Worm (Caenorhabditis elegans) whole organism, mixed stage, embryonic: ENCODE results near the gene col-150.

Source experiments
- M03D4.4 ChIP-seq: sonication (generic microtip); optimal IDR thresholded peaks from 2 replicates; lab custom pipeline; 2017; ENCODE audit warnings: mild to moderate bottlenecking, missing genetic modification characterization, missing compliant biosample characterization
- bed-3 ChIP-seq: fragments of 200-800 bp; sonication (Bioruptor generic); optimal IDR thresholded peaks from 3 replicates; lab custom pipeline; 2018; ENCODE audit warnings: mild to moderate bottlenecking, missing genetic modification characterization, moderate library complexity, missing compliant biosample characterization
- blmp-1 ChIP-seq: fragments of 150-350 bp; optimal IDR thresholded peaks from 2 replicates; lab custom pipeline; 2014; ENCODE audit warnings: missing biosample characterization, missing genetic modification characterization
- ceh-39 ChIP-seq: fragments of 150-350 bp; optimal IDR thresholded peaks from 2 replicates; lab custom pipeline; 2014; ENCODE audit warnings: missing biosample characterization, missing genetic modification characterization
- ceh-43 ChIP-seq: fragments of 200-800 bp; sonication (Bioruptor generic); optimal IDR thresholded peaks from 2 replicates; lab custom pipeline; 2018; ENCODE audit warnings: mild to moderate bottlenecking, missing genetic modification characterization, moderate library complexity, missing compliant biosample characterization
- ces-1 ChIP-seq: fragments of 150-350 bp; optimal IDR thresholded peaks from 2 replicates; lab custom pipeline; 2014; ENCODE audit warnings: missing biosample characterization, missing genetic modification reagents, missing genetic modification characterization
- cnd-1 ChIP-seq: fragments of 200-800 bp; sonication (Bioruptor generic); optimal IDR thresholded peaks from 2 replicates; lab custom pipeline; 2018; ENCODE audit warnings: mild to moderate bottlenecking, missing genetic modification characterization, missing compliant biosample characterization
- drap-1 ChIP-seq: fragments of 200-800 bp; sonication (Bioruptor generic); optimal IDR thresholded peaks from 3 replicates; lab custom pipeline; 2018; ENCODE audit warnings: mild to moderate bottlenecking, missing genetic modification characterization, missing compliant biosample characterization
- elt-1 ChIP-seq: sonication (generic microtip); optimal IDR thresholded peaks from 2 replicates; lab custom pipeline; 2017; ENCODE audit warnings: missing genetic modification characterization, mild to moderate bottlenecking, missing compliant biosample characterization, antibody characterized with exemption, moderate library complexity, borderline replicate concordance; ENCODE audit not compliant: insufficient read depth
- elt-3 ChIP-seq: fragments of 150-350 bp; optimal IDR thresholded peaks from 2 replicates; lab custom pipeline; 2014; ENCODE audit warnings: missing biosample characterization, missing genetic modification characterization
- ham-2 ChIP-seq: fragments of 200-800 bp; sonication (Bioruptor generic); optimal IDR thresholded peaks from 2 replicates; lab custom pipeline; 2018; ENCODE audit warnings: mild to moderate bottlenecking, missing genetic modification characterization, missing compliant biosample characterization
- hlh-1 ChIP-seq: fragments of 150-350 bp; optimal IDR thresholded peaks from 2 replicates; lab custom pipeline; 2014; ENCODE audit warnings: missing biosample characterization, missing genetic modification reagents, missing genetic modification characterization
- lin-13 ChIP-seq: fragments of 150-350 bp; optimal IDR thresholded peaks from 2 replicates; lab custom pipeline; 2014; ENCODE audit warnings: missing biosample characterization, missing genetic modification characterization
- lin-32 ChIP-seq: fragments of 200-800 bp; sonication (Bioruptor generic); optimal IDR thresholded peaks from 2 replicates; lab custom pipeline; 2018; ENCODE audit warnings: mild to moderate bottlenecking, missing genetic modification characterization, missing compliant biosample characterization
- mab-5 ChIP-seq: fragments of 150-350 bp; optimal IDR thresholded peaks from 2 replicates; lab custom pipeline; 2014; ENCODE audit warnings: missing biosample characterization, missing genetic modification characterization
- mep-1 ChIP-seq: fragments of 150-350 bp; optimal IDR thresholded peaks from 2 replicates; lab custom pipeline; 2017; ENCODE audit warnings: missing biosample characterization, missing genetic modification reagents, missing genetic modification characterization, inconsistent platforms
- mls-2 ChIP-seq: sonication (generic microtip); optimal IDR thresholded peaks from 2 replicates; lab custom pipeline; 2016; ENCODE audit warnings: mild to moderate bottlenecking, missing genetic modification characterization, moderate library complexity, missing compliant biosample characterization
- nhr-12 ChIP-seq: fragments of 150-350 bp; optimal IDR thresholded peaks from 2 replicates; lab custom pipeline; 2014; ENCODE audit warnings: missing biosample characterization, missing genetic modification characterization
- nhr-2 ChIP-seq: fragments of 150-350 bp; optimal IDR thresholded peaks from 2 replicates; lab custom pipeline; 2014; ENCODE audit warnings: missing biosample characterization, missing genetic modification characterization
- nhr-237 ChIP-seq: fragments of 150-350 bp; optimal IDR thresholded peaks from 2 replicates; lab custom pipeline; 2014; ENCODE audit warnings: missing biosample characterization, missing genetic modification characterization
- nhr-28 ChIP-seq: fragments of 150-350 bp; optimal IDR thresholded peaks from 2 replicates; lab custom pipeline; 2014; ENCODE audit warnings: missing biosample characterization, missing genetic modification characterization
- nhr-76 ChIP-seq: sonication (generic microtip); optimal IDR thresholded peaks from 2 replicates; lab custom pipeline; 2017; ENCODE audit warnings: missing biosample characterization, missing genetic modification characterization
- pha-4 ChIP-seq: fragments of 150-350 bp; optimal IDR thresholded peaks from 2 replicates; lab custom pipeline; 2018; ENCODE audit warnings: missing biosample characterization, missing genetic modification reagents, missing genetic modification characterization
- sem-2 ChIP-seq: fragments of 200-800 bp; sonication (Bioruptor generic); optimal IDR thresholded peaks from 2 replicates; lab custom pipeline; 2018; ENCODE audit warnings: mild to moderate bottlenecking, missing genetic modification characterization, missing compliant biosample characterization
- snpc-4 ChIP-seq: fragments of 150-350 bp; optimal IDR thresholded peaks from 2 replicates; lab custom pipeline; 2014; ENCODE audit warnings: missing biosample characterization, missing genetic modification characterization
- sptf-1 ChIP-seq: sonication (generic microtip); optimal IDR thresholded peaks from 2 replicates; lab custom pipeline; 2017; ENCODE audit warnings: mild to moderate bottlenecking, missing genetic modification characterization, moderate library complexity, missing compliant biosample characterization
- tbx-8 ChIP-seq: fragments of 200-800 bp; sonication (Bioruptor generic); optimal IDR thresholded peaks from 2 replicates; lab custom pipeline; 2018; ENCODE audit warnings: mild to moderate bottlenecking, missing genetic modification characterization, moderate library complexity, missing compliant biosample characterization
- unc-120 ChIP-seq: sonication (generic microtip); optimal IDR thresholded peaks from 2 replicates; lab custom pipeline; 2017; ENCODE audit warnings: missing genetic modification characterization, missing compliant biosample characterization; ENCODE audit not compliant: poor library complexity, severe bottlenecking
- unc-39 ChIP-seq: fragments of 150-350 bp; optimal IDR thresholded peaks from 2 replicates; lab custom pipeline; 2014; ENCODE audit warnings: missing biosample characterization, missing genetic modification characterization
- unc-62 ChIP-seq: fragments of 150-350 bp; optimal IDR thresholded peaks from 2 replicates; lab custom pipeline; 2014; ENCODE audit warnings: missing biosample characterization, missing genetic modification reagents, missing genetic modification characterization
- zip-8 ChIP-seq: fragments of 150-350 bp; optimal IDR thresholded peaks from 2 replicates; lab custom pipeline; 2014; ENCODE audit warnings: missing biosample characterization, missing genetic modification characterization
- ztf-11 ChIP-seq: fragments of 150-350 bp; optimal IDR thresholded peaks from 2 replicates; lab custom pipeline; 2014; ENCODE audit warnings: missing biosample characterization, missing genetic modification characterization

Gene col-150

ce11 chrV:10280112-10280511, 14.3 kb downstream of the col-150 start:
- TF ChIP-seq elt-3 (no peak), blmp-1 (tag; lab: Kevin White, UChicago) (no peak), drap-1 (GFP tag; lab: Kevin White, UChicago) (no peak), mab-5 (tag; lab: Kevin White, UChicago) (no peak), nhr-237 (tag; lab: Kevin White, UChicago) (no peak), hlh-1 (tag; lab: Kevin White, UChicago) (no peak), nhr-28 (tag; lab: Kevin White, UChicago) (no peak), sem-2 (no peak), unc-120 (no peak), M03D4.4 (tag; lab: Kevin White, UChicago) (no peak), unc-62 (GFP tag; lab: Kevin White, UChicago) (no peak), nhr-76 (tag; lab: Kevin White, UChicago) (no peak)

- no peak for TF ChIP-seq ztf-11
- TF ChIP-seq lin-13 (tag; lab: Kevin White, UChicago): no peak
- TF ChIP-seq ceh-39 (tag; lab: Kevin White, UChicago): no peak
- TF ChIP-seq unc-62 (GFP tag; lab: Kevin White, UChicago): no peak
- TF ChIP-seq cnd-1: no peak
- no peak for TF ChIP-seq lin-32 (GFP tag; lab: Kevin White, UChicago)
- no peak for TF ChIP-seq unc-120
- no peak for TF ChIP-seq hlh-1 (tag; lab: Kevin White, UChicago)
- no peak for TF ChIP-seq nhr-76 (tag; lab: Kevin White, UChicago)
- TF ChIP-seq nhr-12 (tag; lab: Kevin White, UChicago): no peak
- no peak for TF ChIP-seq M03D4.4 (tag; lab: Kevin White, UChicago)
- TF ChIP-seq blmp-1 (tag; lab: Kevin White, UChicago): no peak
- TF ChIP-seq mep-1 (tag; lab: Kevin White, UChicago): no peak
- no peak for TF ChIP-seq bed-3 (GFP tag; lab: Kevin White, UChicago)
- no peak for TF ChIP-seq zip-8 (tag; lab: Kevin White, UChicago)
- TF ChIP-seq drap-1 (GFP tag; lab: Kevin White, UChicago): no peak
- TF ChIP-seq ham-2 (GFP tag; lab: Kevin White, UChicago): no peak
- TF ChIP-seq elt-3: no peak
- no peak for TF ChIP-seq ces-1 (GFP tag; lab: Kevin White, UChicago)
- no peak for TF ChIP-seq snpc-4 (tag; lab: Kevin White, UChicago)
- TF ChIP-seq, all 35 proteins: peak for 0
These were observed 16.9 kb downstream of the col-150 start, which contains the start of gene lys-1 for ce11 chrV:10277579-10277978. TSS of gene lys-1 (plus strand) at chrV:10277904.

DNA sequence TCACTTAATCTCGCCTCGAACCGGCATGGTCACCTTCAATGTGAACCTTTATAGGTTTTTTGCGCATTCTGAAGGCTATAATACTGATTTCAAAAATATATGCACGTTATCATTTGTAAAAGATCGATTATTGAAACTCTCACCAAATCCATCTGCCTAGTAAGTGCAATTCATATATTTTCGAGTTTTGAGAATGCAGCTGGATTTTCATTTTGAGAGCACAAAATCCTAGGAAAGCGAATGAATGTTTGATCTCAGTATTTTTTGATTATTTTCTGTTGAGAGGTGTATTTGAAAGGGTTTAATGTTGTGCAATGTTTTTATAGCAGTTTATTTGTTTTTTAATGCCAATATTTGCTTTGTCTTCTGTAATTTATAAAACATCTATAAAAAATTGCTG, 18.4 kb downstream of the col-150 start:
- TF ChIP-seq lin-32 (GFP tag; lab: Kevin White, UChicago): no peak
- no peak for TF ChIP-seq snpc-4 (tag; lab: Kevin White, UChicago)
- no peak for TF ChIP-seq unc-120
- no peak for TF ChIP-seq pha-4 (tag; lab: Kevin White, UChicago)
- TF ChIP-seq nhr-237 (tag; lab: Kevin White, UChicago): no peak
- TF ChIP-seq unc-62 (GFP tag; lab: Kevin White, UChicago): no peak
- TF ChIP-seq nhr-2 (tag; lab: Kevin White, UChicago): no peak
- TF ChIP-seq sptf-1 (tag; lab: Kevin White, UChicago): no peak
- no peak for TF ChIP-seq M03D4.4 (tag; lab: Kevin White, UChicago)
- no peak for TF ChIP-seq sem-2
- TF ChIP-seq ztf-11: no peak
- no peak for TF ChIP-seq blmp-1 (tag; lab: Kevin White, UChicago)
- no peak for TF ChIP-seq drap-1 (GFP tag; lab: Kevin White, UChicago)
- TF ChIP-seq nhr-28 (tag; lab: Kevin White, UChicago): no peak
- TF ChIP-seq ceh-39 (tag; lab: Kevin White, UChicago): no peak
- no peak for TF ChIP-seq mls-2 (tag; lab: Kevin White, UChicago)
- TF ChIP-seq unc-39 (tag; lab: Kevin White, UChicago): no peak
- no peak for TF ChIP-seq mab-5 (tag; lab: Kevin White, UChicago)
- no peak for TF ChIP-seq lin-13 (tag; lab: Kevin White, UChicago)
- no peak for TF ChIP-seq elt-1 (tag; lab: Kevin White, UChicago)

DNA sequence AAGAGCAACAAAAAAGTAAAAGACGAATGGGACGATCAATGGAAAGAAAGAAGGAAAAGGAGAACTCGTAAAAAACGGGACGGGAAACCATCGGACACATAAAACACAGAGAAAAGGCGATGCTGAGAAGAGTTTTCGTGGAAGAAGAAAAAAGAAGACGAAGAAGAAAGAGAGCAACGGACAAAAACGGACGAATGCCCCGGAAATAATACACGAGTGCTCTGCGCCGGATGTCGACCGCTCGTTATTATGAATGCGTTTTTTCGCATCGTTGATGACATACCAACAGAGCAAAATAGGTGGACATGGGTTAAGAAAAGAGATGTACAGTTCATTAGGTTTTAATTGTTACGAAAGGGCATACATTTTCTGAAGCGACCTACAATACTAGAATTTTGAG, 18.8 kb downstream of the col-150 start, which contains the start of gene Y22F5A.11:
Gene Y22F5A.11, minus strand, starts transcription at position 28 of the 400 bp plus-strand sequence.
- no peak for TF ChIP-seq ceh-43 (GFP tag; lab: Kevin White, UChicago)
- TF ChIP-seq mls-2 (tag; lab: Kevin White, UChicago): no peak
- TF ChIP-seq tbx-8 (GFP tag; lab: Kevin White, UChicago): no peak
- TF ChIP-seq sptf-1 (tag; lab: Kevin White, UChicago): no peak
- TF ChIP-seq nhr-12 (tag; lab: Kevin White, UChicago): no peak
- no peak for TF ChIP-seq nhr-76 (tag; lab: Kevin White, UChicago)
- TF ChIP-seq nhr-28 (tag; lab: Kevin White, UChicago): no peak
- TF ChIP-seq, all 35 proteins: peak for 0
